Worm (Caenorhabditis elegans): Measurements from ENCODE around the gene ZK593.2.

- TF ChIP-seq ztf-29 (GFP tag; IDR thresholded peaks at IDR 0.05) = no peak
- no peak for TF ChIP-seq med-1 (GFP tag; optimal IDR thresholded peaks at IDR 0.05; ENCODE audit: insufficient read depth)
- TF ChIP-seq flt-1 (GFP tag; IDR thresholded peaks at IDR 0.05) = no peak
- peak; percentile 65 for TF ChIP-seq cog-1 (tag; optimal IDR thresholded peaks at IDR 0.05)
- no peak for TF ChIP-seq ref-1 (GFP tag; conservative IDR thresholded peaks at IDR 0.05)
- no peak for TF ChIP-seq T22C8.4 (GFP tag; IDR thresholded peaks at IDR 0.05)
Measured at ce11 chrIV:10935853-10936491, 22.8 kb downstream of the ZK593.2 start, which contains the start of gene lgg-2.

Measured in whole organism, midembryonic.